Worm (Caenorhabditis elegans) whole organism, L2 larva: ENCODE measurements around the gene rab-7.

ENCODE experiments used
- C34F6.9 ChIP-seq: fragments of 150-350 bp; optimal IDR thresholded peaks from 2 replicates; lab custom pipeline; 2014; ENCODE audit warnings: missing biosample characterization, missing genetic modification characterization
- F13H6.1 ChIP-seq: sonication (generic microtip); optimal IDR thresholded peaks from 2 replicates; lab custom pipeline; 2016; ENCODE audit warnings: missing genetic modification characterization, missing compliant biosample characterization
- R02D3.7 ChIP-seq: fragments of 150-350 bp; optimal IDR thresholded peaks from 2 replicates; lab custom pipeline; 2014; ENCODE audit warnings: missing biosample characterization, missing genetic modification characterization
- Y55F3AM.14 ChIP-seq: fragments of 200-800 bp; sonication (Bioruptor generic); optimal IDR thresholded peaks from 2 replicates; lab custom pipeline; 2018; ENCODE audit warnings: mild to moderate bottlenecking, missing genetic modification characterization, missing compliant biosample characterization
- ZK546.5 ChIP-seq: sonication (generic microtip); optimal IDR thresholded peaks from 2 replicates; lab custom pipeline; 2017; ENCODE audit warnings: missing biosample characterization, missing genetic modification characterization
- aly-2 ChIP-seq: fragments of 150-350 bp; optimal IDR thresholded peaks from 2 replicates; lab custom pipeline; 2014; ENCODE audit warnings: missing biosample characterization, missing genetic modification characterization
- blmp-1 ChIP-seq: sonication (generic microtip); optimal IDR thresholded peaks from 2 replicates; lab custom pipeline; 2017; ENCODE audit warnings: missing genetic modification characterization, mild to moderate bottlenecking, missing compliant biosample characterization, antibody characterized with exemption, moderate library complexity; ENCODE audit not compliant: insufficient read depth
- ceh-16 ChIP-seq: fragments of 150-350 bp; optimal IDR thresholded peaks from 2 replicates; lab custom pipeline; 2014; ENCODE audit warnings: missing biosample characterization, missing genetic modification characterization
- ceh-82 ChIP-seq: fragments of 150-350 bp; optimal IDR thresholded peaks from 2 replicates; lab custom pipeline; 2014; ENCODE audit warnings: missing biosample characterization, missing genetic modification characterization
- dmd-4 ChIP-seq: sonication (generic microtip); optimal IDR thresholded peaks from 2 replicates; lab custom pipeline; 2017; ENCODE audit warnings: missing biosample characterization, missing genetic modification characterization
- elt-1 ChIP-seq: fragments of 150-350 bp; optimal IDR thresholded peaks from 2 replicates; lab custom pipeline; 2014; ENCODE audit warnings: missing biosample characterization, missing genetic modification characterization
- elt-3 ChIP-seq: sonication (generic microtip); optimal IDR thresholded peaks from 2 replicates; lab custom pipeline; 2017; ENCODE audit warnings: missing biosample characterization, missing genetic modification characterization
- fos-1 ChIP-seq: fragments of 150-350 bp; optimal IDR thresholded peaks from 2 replicates; lab custom pipeline; 2014; ENCODE audit warnings: missing biosample characterization, missing genetic modification characterization
- gmeb-1 ChIP-seq: fragments of 150-350 bp; optimal IDR thresholded peaks from 2 replicates; lab custom pipeline; 2014; ENCODE audit warnings: missing biosample characterization, missing genetic modification characterization
- lin-13 ChIP-seq: fragments of 150-350 bp; optimal IDR thresholded peaks from 2 replicates; lab custom pipeline; 2014; ENCODE audit warnings: missing biosample characterization, missing genetic modification reagents, missing genetic modification characterization
- lin-39 ChIP-seq: fragments of 150-350 bp; optimal IDR thresholded peaks from 2 replicates; lab custom pipeline; 2014; ENCODE audit warnings: missing biosample characterization, missing genetic modification reagents, missing genetic modification characterization
- lsy-2 ChIP-seq, 2 experiments: fragments of 150-350 bp in 1 of 2; sonication (generic microtip) in 1 of 2; optimal IDR thresholded peaks; 2 replicates each; lab custom pipeline; 2014 to 2017; ENCODE audit warnings: missing biosample characterization in 2 of 2, missing genetic modification characterization in 2 of 2
- mab-5 ChIP-seq: fragments of 150-350 bp; optimal IDR thresholded peaks from 2 replicates; lab custom pipeline; 2014; ENCODE audit warnings: missing biosample characterization, missing genetic modification characterization
- mbf-1 ChIP-seq: sonication (generic microtip); optimal IDR thresholded peaks from 2 replicates; lab custom pipeline; 2017; ENCODE audit warnings: missing biosample characterization, missing genetic modification characterization
- nhr-11 ChIP-seq: fragments of 150-350 bp; optimal IDR thresholded peaks from 2 replicates; lab custom pipeline; 2014; ENCODE audit warnings: missing biosample characterization, missing genetic modification characterization
- nhr-12 ChIP-seq: fragments of 150-350 bp; optimal IDR thresholded peaks from 2 replicates; lab custom pipeline; 2014; ENCODE audit warnings: missing biosample characterization, missing genetic modification characterization
- nhr-129 ChIP-seq: fragments of 150-350 bp; optimal IDR thresholded peaks from 2 replicates; lab custom pipeline; 2014; ENCODE audit warnings: missing biosample characterization, missing genetic modification characterization
- nhr-21 ChIP-seq: fragments of 150-350 bp; optimal IDR thresholded peaks from 2 replicates; lab custom pipeline; 2014; ENCODE audit warnings: missing biosample characterization, missing genetic modification characterization
- nhr-237 ChIP-seq: fragments of 150-350 bp; optimal IDR thresholded peaks from 2 replicates; lab custom pipeline; 2014; ENCODE audit warnings: missing biosample characterization, missing genetic modification characterization
- nhr-25 ChIP-seq: fragments of 150-350 bp; sonication (generic microtip); optimal IDR thresholded peaks from 3 replicates; lab custom pipeline; 2014; ENCODE audit warnings: missing biosample characterization, missing genetic modification characterization
- sem-4 ChIP-seq: fragments of 150-350 bp; optimal IDR thresholded peaks from 2 replicates; lab custom pipeline; 2014; ENCODE audit warnings: missing biosample characterization, missing genetic modification reagents, missing genetic modification characterization
- skn-1 ChIP-seq: sonication (generic microtip); optimal IDR thresholded peaks from 2 replicates; lab custom pipeline; 2017; ENCODE audit warnings: missing biosample characterization, missing genetic modification characterization
- sma-3 ChIP-seq: sonication (generic microtip); optimal IDR thresholded peaks from 2 replicates; lab custom pipeline; 2016; ENCODE audit warnings: missing genetic modification reagents, missing genetic modification characterization, missing compliant biosample characterization
- sma-9 ChIP-seq, 2 experiments: fragments of 150-350 bp in 1 of 2; sonication (generic microtip) in 1 of 2; optimal IDR thresholded peaks; 2 replicates each; lab custom pipeline; 2014 to 2016; ENCODE audit warnings: missing genetic modification characterization in 2 of 2, mild to moderate bottlenecking in 1 of 2, missing biosample characterization in 1 of 2, missing compliant biosample characterization in 1 of 2, missing genetic modification reagents in 1 of 2, moderate library complexity in 1 of 2
- snpc-4 ChIP-seq: fragments of 150-350 bp; optimal IDR thresholded peaks from 2 replicates; lab custom pipeline; 2014; ENCODE audit warnings: missing biosample characterization, missing genetic modification characterization
- unc-39 ChIP-seq: fragments of 150-350 bp; optimal IDR thresholded peaks from 2 replicates; lab custom pipeline; 2014; ENCODE audit warnings: missing biosample characterization, missing genetic modification characterization
- ztf-1 ChIP-seq: fragments of 200-800 bp; sonication (Bioruptor generic); conservative IDR thresholded peaks from 2 replicates; pipeline ENCODE4 v1.3.6; 2022; ENCODE audit warnings: missing genetic modification characterization, missing compliant biosample characterization
- ztf-4 ChIP-seq: fragments of 150-350 bp; optimal IDR thresholded peaks from 2 replicates; lab custom pipeline; 2014; ENCODE audit warnings: missing biosample characterization, missing genetic modification characterization

rab-7 gene

DNA sequence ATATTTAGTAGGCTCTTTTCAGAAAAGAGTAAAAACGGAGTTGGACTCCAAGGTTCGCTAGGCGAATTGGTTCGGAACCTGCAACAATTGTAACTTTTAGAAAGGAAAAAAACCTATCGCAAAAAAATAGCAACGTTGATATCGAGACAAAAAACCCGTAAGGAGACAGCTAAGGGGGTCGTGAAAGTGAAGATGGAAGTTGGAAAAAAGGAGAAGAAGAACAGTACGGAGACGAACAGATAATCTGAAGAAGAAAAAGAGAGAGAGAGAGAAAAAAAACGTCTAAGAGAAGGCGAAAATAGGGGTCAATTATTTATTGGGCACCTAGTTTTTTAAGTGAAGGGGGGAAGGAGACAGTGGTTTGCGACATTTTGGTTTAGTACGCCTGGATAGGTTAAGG, 31.5 kb downstream of the rab-7 start, which contains the start of gene lin-29:
Gene lin-29, minus strand, starts transcription at position 78 of the 400 bp plus-strand sequence.
- TF ChIP-seq blmp-1 (tag; lab: Kevin White, UChicago) (peak; percentile 31), R02D3.7 (tag; lab: Kevin White, UChicago) (no peak)

DNA sequence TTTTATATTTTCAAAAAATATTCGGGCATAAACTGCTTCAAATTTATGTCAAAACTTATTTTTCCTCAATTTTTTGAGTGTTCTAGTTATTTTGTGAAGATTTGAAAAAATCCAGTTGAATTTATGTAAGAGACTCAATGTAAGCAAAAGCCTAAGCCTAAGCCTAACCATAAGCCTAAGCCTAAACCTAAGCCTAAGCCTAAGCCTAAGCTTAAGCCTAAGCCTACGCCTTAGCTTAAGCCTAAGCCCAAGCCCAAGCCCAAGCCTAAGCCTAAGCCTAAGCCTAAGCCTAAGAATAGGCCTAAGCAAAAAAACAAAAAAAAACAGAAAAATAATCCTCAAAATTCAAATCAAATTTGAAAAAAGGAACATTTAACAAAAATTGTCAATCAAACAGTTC, 36.6 kb downstream of the rab-7 start:
- no peak for TF ChIP-seq mbf-1
- no peak for TF ChIP-seq F13H6.1 (tag; lab: Kevin White, UChicago)
- no peak for TF ChIP-seq aly-2 (tag; lab: Kevin White, UChicago)
- no peak for TF ChIP-seq C34F6.9 (tag; lab: Kevin White, UChicago)
- no peak for TF ChIP-seq gmeb-1 (tag; lab: Kevin White, UChicago)
- no peak for TF ChIP-seq mab-5 (tag; lab: Kevin White, UChicago)

DNA sequence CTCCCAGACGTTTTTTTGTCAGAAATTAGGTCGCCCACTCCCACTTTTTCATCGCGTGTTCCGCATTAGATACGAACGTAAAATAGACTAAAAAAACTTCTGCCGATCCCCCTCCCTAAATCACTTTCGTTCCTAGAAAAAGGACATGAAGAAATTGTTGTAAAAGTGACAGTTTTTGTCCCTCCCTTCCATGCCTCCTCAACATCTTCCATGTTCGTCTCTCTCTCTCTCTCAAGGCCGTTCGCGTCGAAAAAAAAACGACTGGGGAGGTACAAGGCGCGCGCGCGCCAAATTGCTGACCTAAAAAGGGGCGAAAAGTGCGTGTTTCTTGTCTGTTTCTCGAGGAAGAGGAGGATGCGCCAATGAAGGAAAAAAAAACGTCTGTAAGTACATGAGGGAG, 38.0 kb downstream of the rab-7 start:
- TF ChIP-seq snpc-4 (tag; lab: Kevin White, UChicago) (no peak), blmp-1 (tag; lab: Kevin White, UChicago) (peak; percentile 77), nhr-12 (tag; lab: Kevin White, UChicago) (no peak), sem-4 (tag; lab: Kevin White, UChicago) (peak; percentile 64), mab-5 (tag; lab: Kevin White, UChicago) (no peak), sma-3 (GFP tag; lab: Kevin White, UChicago) (no peak)

- TF ChIP-seq snpc-4 (tag; lab: Kevin White, UChicago) = no peak
- TF ChIP-seq dmd-4 (tag; lab: Kevin White, UChicago) = no peak
- no peak for TF ChIP-seq ZK546.5
- no peak for TF ChIP-seq elt-1 (tag; lab: Kevin White, UChicago)
- no peak for TF ChIP-seq gmeb-1 (tag; lab: Kevin White, UChicago)
These were observed 40.2 kb downstream of the rab-7 start for ce11 chrII:11926501-11926900.

- no peak for TF ChIP-seq blmp-1 (tag; lab: Kevin White, UChicago)
- TF ChIP-seq sma-3 (GFP tag; lab: Kevin White, UChicago) = no peak
These were observed 41.5 kb downstream of the rab-7 start for ce11 chrII:11925203-11925602.

ce11 chrII:11923620-11924298, 43.0 kb downstream of the rab-7 start:
- TF ChIP-seq nhr-237 (tag; lab: Kevin White, UChicago) = no peak
- no peak for TF ChIP-seq ZK546.5
- TF ChIP-seq nhr-25 (tag; lab: Kevin White, UChicago) = no peak
- no peak for TF ChIP-seq Y55F3AM.14
- TF ChIP-seq ceh-82 (tag; lab: Kevin White, UChicago) = no peak
- TF ChIP-seq dmd-4 (tag; lab: Kevin White, UChicago) = no peak
- TF ChIP-seq unc-39 (tag; lab: Kevin White, UChicago) = no peak
- no peak for TF ChIP-seq nhr-129
- TF ChIP-seq ceh-16 (tag; lab: Kevin White, UChicago) = no peak
- TF ChIP-seq, all 48 proteins: peak for 0

DNA sequence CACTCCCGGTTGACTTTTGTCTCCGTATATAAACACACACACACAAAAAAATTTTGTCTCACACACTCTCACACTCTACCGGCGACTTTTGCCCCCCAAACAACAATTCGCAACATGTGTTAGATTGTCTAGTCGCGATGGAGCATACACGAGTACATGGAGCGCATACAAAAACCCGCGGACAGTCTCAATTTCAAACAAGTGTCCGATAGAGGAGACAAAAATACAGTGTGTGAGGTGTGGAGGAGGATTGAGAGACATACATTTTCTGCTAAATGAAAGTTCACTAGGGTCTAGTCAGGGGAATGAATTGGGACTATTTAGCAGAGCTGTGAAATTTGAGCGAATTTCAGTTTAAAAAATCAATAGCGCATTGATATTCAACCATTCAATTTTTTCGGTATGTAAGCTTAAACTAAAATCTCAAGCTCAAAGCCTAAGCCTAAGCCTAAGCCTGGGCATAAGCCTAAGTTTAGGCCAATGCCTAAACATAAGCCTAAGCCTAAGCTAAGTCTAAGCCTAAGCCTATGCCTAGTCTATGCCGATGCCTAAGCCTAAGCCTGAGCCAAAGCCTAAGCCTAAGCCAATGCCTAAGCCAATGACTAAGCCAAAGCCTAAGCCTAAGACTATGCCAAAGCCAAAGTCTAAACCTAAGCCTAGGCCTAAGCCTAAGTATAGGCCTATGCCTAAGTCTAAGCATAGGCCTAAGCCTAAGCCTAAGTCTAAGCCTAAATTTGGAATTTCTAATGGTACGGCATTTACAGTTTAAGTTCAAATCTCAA, 43.8 kb downstream of the rab-7 start:
- TF ChIP-seq fos-1 (tag; lab: Kevin White, UChicago) = no peak
- TF ChIP-seq ztf-4 (tag; lab: Kevin White, UChicago) = no peak
- no peak for TF ChIP-seq Y55F3AM.14
- TF ChIP-seq sma-3 (GFP tag; lab: Kevin White, UChicago) = no peak
- TF ChIP-seq lin-39 (tag; lab: Kevin White, UChicago) = no peak
- TF ChIP-seq blmp-1 (tag; lab: Kevin White, UChicago) = no peak

DNA sequence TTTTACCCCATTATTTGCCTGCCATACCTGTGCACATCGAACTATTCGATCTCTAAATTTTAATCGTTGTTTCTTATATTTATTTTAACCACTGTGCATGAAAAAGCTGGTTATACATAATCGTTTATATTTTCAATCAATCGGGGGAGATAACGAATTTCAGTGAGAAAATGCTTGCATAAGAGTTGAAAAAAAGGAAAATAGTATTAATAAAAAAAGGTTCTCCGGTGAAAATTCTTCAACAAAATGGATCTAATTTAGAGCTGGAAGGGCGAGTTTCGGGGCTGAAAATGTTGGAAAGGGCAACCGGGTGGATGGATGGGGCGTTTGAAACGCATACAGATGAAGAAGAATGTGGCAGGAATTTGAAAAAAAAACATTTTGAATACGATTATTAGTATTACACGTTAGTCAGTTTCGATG, 49.2 kb downstream of the rab-7 start:
- TF ChIP-seq mbf-1 = no peak
- TF ChIP-seq nhr-11 (tag; lab: Kevin White, UChicago) = no peak
- no peak for TF ChIP-seq ztf-1 (GFP tag; lab: Robert Waterston, UW)
- TF ChIP-seq nhr-21 (tag; lab: Kevin White, UChicago) = no peak
- TF ChIP-seq sma-9 (GFP tag; optimal IDR thresholded peaks at IDR 0.05; lab: Kevin White, UChicago) = no peak
- TF ChIP-seq sma-9 (tag; optimal IDR thresholded peaks at IDR 0.05; lab: Kevin White, UChicago) = no peak
- no peak for TF ChIP-seq skn-1 (tag; lab: Kevin White, UChicago)
- TF ChIP-seq Y55F3AM.14 = no peak
- TF ChIP-seq F13H6.1 (tag; lab: Kevin White, UChicago) = no peak
- TF ChIP-seq fos-1 (tag; lab: Kevin White, UChicago) = no peak
- no peak for TF ChIP-seq mab-5 (tag; lab: Kevin White, UChicago)
- TF ChIP-seq elt-3 (tag; lab: Kevin White, UChicago) = no peak
- TF ChIP-seq lsy-2 (tag; optimal IDR thresholded peaks at IDR 0.05; lab: Kevin White, UChicago) = no peak
- no peak for TF ChIP-seq nhr-129
- no peak for TF ChIP-seq lin-13 (GFP tag; lab: Kevin White, UChicago)
- TF ChIP-seq, all 48 proteins: peak for 0
